Worm (Caenorhabditis elegans): Measurements from ENCODE around the gene T13C2.3.

- TF ChIP-seq ama-1 (optimal IDR thresholded peaks at IDR 0.05) (no peak), ama-1 (GFP tag; optimal IDR thresholded peaks at IDR 0.05) (no peak), F52B5.7 (tag; optimal IDR thresholded peaks at IDR 0.05) (no peak)
These were observed 23.5 kb downstream of the T13C2.3 start for ce11 chrII:6812514-6812913.

Data from whole organism, young adult.